Worm (Caenorhabditis elegans) whole organism, L3 larva: ENCODE results near the gene let-4.

Source experiments
- R02D3.7 ChIP-seq: fragments of 150-350 bp; optimal IDR thresholded peaks from 2 replicates; lab custom pipeline; 2014; ENCODE audit warnings: missing biosample characterization, missing genetic modification characterization
- ZK546.5 ChIP-seq: sonication (generic microtip); optimal IDR thresholded peaks from 2 replicates; lab custom pipeline; 2017; ENCODE audit warnings: missing biosample characterization, missing genetic modification characterization
- aly-2 ChIP-seq: fragments of 150-350 bp; optimal IDR thresholded peaks from 2 replicates; lab custom pipeline; 2014; ENCODE audit warnings: missing biosample characterization, missing genetic modification characterization
- ama-1 ChIP-seq: fragments of 150-350 bp; optimal IDR thresholded peaks from 2 replicates; lab custom pipeline; 2018
- ceh-16 ChIP-seq: sonication (generic microtip); optimal IDR thresholded peaks from 2 replicates; lab custom pipeline; 2017; ENCODE audit warnings: missing biosample characterization, missing genetic modification characterization
- ceh-28 ChIP-seq: fragments of 150-350 bp; optimal IDR thresholded peaks from 2 replicates; lab custom pipeline; 2014; ENCODE audit warnings: missing biosample characterization, missing genetic modification reagents, missing genetic modification characterization
- ceh-82 ChIP-seq: fragments of 150-350 bp; optimal IDR thresholded peaks from 2 replicates; lab custom pipeline; 2014; ENCODE audit warnings: missing biosample characterization, missing genetic modification characterization
- ceh-9 ChIP-seq: sonication (generic microtip); optimal IDR thresholded peaks from 2 replicates; lab custom pipeline; 2018; ENCODE audit warnings: missing biosample characterization, missing genetic modification characterization
- daf-12 ChIP-seq: fragments of 150-350 bp; optimal IDR thresholded peaks from 2 replicates; lab custom pipeline; 2014; ENCODE audit warnings: missing biosample characterization, missing genetic modification reagents, missing genetic modification characterization
- egl-27 ChIP-seq: sonication (generic microtip); optimal IDR thresholded peaks from 4 replicates; lab custom pipeline; 2017; ENCODE audit warnings: missing biosample characterization, missing genetic modification reagents, missing genetic modification characterization
- egl-5 ChIP-seq: fragments of 150-350 bp; optimal IDR thresholded peaks from 2 replicates; lab custom pipeline; 2017; ENCODE audit warnings: missing biosample characterization, missing genetic modification reagents, missing genetic modification characterization, inconsistent platforms
- elt-1 ChIP-seq: fragments of 150-350 bp; optimal IDR thresholded peaks from 2 replicates; lab custom pipeline; 2014; ENCODE audit warnings: missing biosample characterization, missing genetic modification characterization
- elt-3 ChIP-seq, 3 experiments: fragments of 150-350 bp in 1 of 3; sonication (generic microtip) in 2 of 3; optimal IDR thresholded peaks; 2 replicates in 2 of 3; 4 replicates in 1 of 3; lab custom pipeline; 2014 to 2017; ENCODE audit warnings: missing biosample characterization in 3 of 3, missing genetic modification characterization in 3 of 3
- eor-1 ChIP-seq, 2 experiments: fragments of 150-350 bp; optimal IDR thresholded peaks; 2 replicates each; lab custom pipeline; 2014 to 2018; ENCODE audit warnings: missing biosample characterization in 2 of 2, missing genetic modification characterization in 2 of 2
- fkh-10 ChIP-seq: sonication (generic microtip); optimal IDR thresholded peaks from 2 replicates; lab custom pipeline; 2017; ENCODE audit warnings: missing biosample characterization, missing genetic modification reagents, missing genetic modification characterization
- fkh-2 ChIP-seq: fragments of 150-350 bp; optimal IDR thresholded peaks from 2 replicates; lab custom pipeline; 2014; ENCODE audit warnings: missing biosample characterization, missing genetic modification reagents, missing genetic modification characterization
- fos-1 ChIP-seq: fragments of 150-350 bp; optimal IDR thresholded peaks from 2 replicates; lab custom pipeline; 2014; ENCODE audit warnings: missing biosample characterization, missing genetic modification characterization
- hmg-11 ChIP-seq: sonication (generic microtip); optimal IDR thresholded peaks from 2 replicates; lab custom pipeline; 2016; ENCODE audit warnings: missing genetic modification characterization, missing compliant biosample characterization
- jun-1 ChIP-seq: fragments of 150-350 bp; optimal IDR thresholded peaks from 2 replicates; lab custom pipeline; 2014; ENCODE audit warnings: missing biosample characterization, missing genetic modification reagents, missing genetic modification characterization
- lin-15B ChIP-seq: fragments of 150-350 bp; optimal IDR thresholded peaks from 2 replicates; lab custom pipeline; 2014; ENCODE audit warnings: missing biosample characterization, missing genetic modification characterization
- lin-39 ChIP-seq: fragments of 150-350 bp; optimal IDR thresholded peaks from 2 replicates; lab custom pipeline; 2018; ENCODE audit warnings: missing biosample characterization, missing genetic modification reagents, missing genetic modification characterization
- lsy-12 ChIP-seq: sonication (generic microtip); optimal IDR thresholded peaks from 2 replicates; lab custom pipeline; 2016; ENCODE audit warnings: mild to moderate bottlenecking, missing genetic modification characterization, missing compliant biosample characterization
- mdl-1 ChIP-seq: fragments of 150-350 bp; optimal IDR thresholded peaks from 2 replicates; lab custom pipeline; 2014; ENCODE audit warnings: missing biosample characterization, missing genetic modification characterization
- mml-1 ChIP-seq: fragments of 150-350 bp; sonication (generic microtip); optimal IDR thresholded peaks from 3 replicates; lab custom pipeline; 2014; ENCODE audit warnings: missing biosample characterization, missing genetic modification characterization
- nfya-1 ChIP-seq: sonication (generic microtip); optimal IDR thresholded peaks from 2 replicates; lab custom pipeline; 2017; ENCODE audit warnings: missing genetic modification characterization, mild to moderate bottlenecking, missing compliant biosample characterization, antibody characterized with exemption, moderate library complexity; ENCODE audit not compliant: insufficient read depth
- nhr-11 ChIP-seq: fragments of 150-350 bp; optimal IDR thresholded peaks from 2 replicates; lab custom pipeline; 2014; ENCODE audit warnings: missing biosample characterization, missing genetic modification characterization
- nhr-12 ChIP-seq: fragments of 150-350 bp; optimal IDR thresholded peaks from 2 replicates; lab custom pipeline; 2014; ENCODE audit warnings: missing biosample characterization, missing genetic modification characterization
- nhr-23 ChIP-seq: fragments of 150-350 bp; optimal IDR thresholded peaks from 2 replicates; lab custom pipeline; 2014; ENCODE audit warnings: missing biosample characterization, missing genetic modification reagents, missing genetic modification characterization
- nhr-25 ChIP-seq: sonication (generic microtip); optimal IDR thresholded peaks from 2 replicates; lab custom pipeline; 2017; ENCODE audit warnings: missing biosample characterization, missing genetic modification characterization
- nhr-28 ChIP-seq: fragments of 150-350 bp; optimal IDR thresholded peaks from 2 replicates; lab custom pipeline; 2014; ENCODE audit warnings: missing biosample characterization, missing genetic modification characterization
- nhr-43 ChIP-seq: sonication (generic microtip); optimal IDR thresholded peaks from 2 replicates; lab custom pipeline; 2016; ENCODE audit warnings: mild to moderate bottlenecking, missing genetic modification characterization, missing compliant biosample characterization; ENCODE audit not compliant: poor library complexity, severe bottlenecking
- nhr-67 ChIP-seq: fragments of 150-350 bp; optimal IDR thresholded peaks from 2 replicates; lab custom pipeline; 2014; ENCODE audit warnings: missing biosample characterization, missing genetic modification characterization
- nhr-76 ChIP-seq: fragments of 150-350 bp; sonication (generic microtip); optimal IDR thresholded peaks from 5 replicates; lab custom pipeline; 2014; ENCODE audit warnings: missing biosample characterization, missing genetic modification characterization
- nhr-77 ChIP-seq: fragments of 150-350 bp; optimal IDR thresholded peaks from 2 replicates; lab custom pipeline; 2014; ENCODE audit warnings: missing biosample characterization, missing genetic modification characterization
- pqm-1 ChIP-seq: fragments of 150-350 bp; optimal IDR thresholded peaks from 2 replicates; lab custom pipeline; 2017; ENCODE audit warnings: missing biosample characterization, missing genetic modification characterization, inconsistent platforms
- sea-2 ChIP-seq: fragments of 150-350 bp; sonication (generic microtip); optimal IDR thresholded peaks from 4 replicates; lab custom pipeline; 2014; ENCODE audit warnings: missing biosample characterization, missing genetic modification reagents, missing genetic modification characterization
- skn-1 ChIP-seq: fragments of 150-350 bp; optimal IDR thresholded peaks from 2 replicates; lab custom pipeline; 2014; ENCODE audit warnings: missing biosample characterization, missing genetic modification characterization
- snpc-4 ChIP-seq: fragments of 150-350 bp; optimal IDR thresholded peaks from 2 replicates; lab custom pipeline; 2014; ENCODE audit warnings: missing biosample characterization, missing genetic modification characterization
- tbx-2 ChIP-seq: sonication (generic microtip); optimal IDR thresholded peaks from 2 replicates; lab custom pipeline; 2016; ENCODE audit warnings: mild to moderate bottlenecking, missing genetic modification characterization, missing compliant biosample characterization
- unc-39 ChIP-seq: sonication (generic microtip); optimal IDR thresholded peaks from 4 replicates; lab custom pipeline; 2017; ENCODE audit warnings: missing biosample characterization, missing genetic modification characterization
- unc-62 ChIP-seq: fragments of 150-350 bp; sonication (generic microtip); optimal IDR thresholded peaks from 4 replicates; lab custom pipeline; 2014; ENCODE audit warnings: missing biosample characterization, missing genetic modification reagents, missing genetic modification characterization
- zag-1 ChIP-seq: fragments of 150-350 bp; optimal IDR thresholded peaks from 2 replicates; lab custom pipeline; 2014; ENCODE audit warnings: missing biosample characterization, missing genetic modification characterization
- ztf-11 ChIP-seq: fragments of 150-350 bp; optimal IDR thresholded peaks from 2 replicates; lab custom pipeline; 2014; ENCODE audit warnings: missing biosample characterization, missing genetic modification characterization
- ztf-4 ChIP-seq: fragments of 150-350 bp; optimal IDR thresholded peaks from 2 replicates; lab custom pipeline; 2014; ENCODE audit warnings: missing biosample characterization, missing genetic modification characterization

The let-4 gene

ce11 chrX:14593206-14593605 lies 15.5 kb downstream of the let-4 start:
- TF ChIP-seq elt-3 (tag; optimal IDR thresholded peaks at IDR 0.05; lab: Kevin White, UChicago) (no peak), fkh-10 (GFP tag; lab: Kevin White, UChicago) (peak; percentile 91)

ce11 chrX:14594825-14595224 lies 17.1 kb downstream of the let-4 start, which contains the start of gene C44H4.8:
Gene C44H4.8, plus strand, starts transcription at chrX:14595125.
- TF ChIP-seq nhr-67 (tag; lab: Kevin White, UChicago) (no peak), elt-1 (tag; lab: Kevin White, UChicago) (no peak), skn-1 (tag; lab: Kevin White, UChicago) (no peak), fkh-2 (tag; lab: Kevin White, UChicago) (no peak), zag-1 (no peak), ama-1 (lab: Kevin White, UChicago) (no peak), mml-1 (tag; lab: Kevin White, UChicago) (no peak), unc-62 (no peak), fkh-10 (GFP tag; lab: Kevin White, UChicago) (no peak), elt-3 (tag; optimal IDR thresholded peaks at IDR 0.05; lab: Kevin White, UChicago) (no peak), nhr-11 (tag; lab: Kevin White, UChicago) (no peak), nhr-23 (tag; lab: Kevin White, UChicago) (no peak), nhr-12 (no peak), nhr-76 (tag; lab: Kevin White, UChicago) (no peak), jun-1 (tag; lab: Kevin White, UChicago) (no peak), snpc-4 (tag; lab: Kevin White, UChicago) (no peak), nhr-77 (tag; lab: Kevin White, UChicago) (no peak), egl-27 (tag; lab: Kevin White, UChicago) (no peak), ceh-9 (tag; lab: Kevin White, UChicago) (no peak)

- TF ChIP-seq ceh-82 (tag; lab: Kevin White, UChicago) (no peak), elt-1 (tag; lab: Kevin White, UChicago) (no peak), ZK546.5 (tag; lab: Kevin White, UChicago) (no peak), nhr-28 (tag; lab: Kevin White, UChicago) (no peak), lsy-12 (tag; lab: Kevin White, UChicago) (no peak), R02D3.7 (no peak), lin-39 (no peak)
Measured at ce11 chrX:14599245-14599644, 21.5 kb downstream of the let-4 start, which contains the start of gene C44H4.6. Gene C44H4.6, minus strand, starts transcription at chrX:14599345.

- TF ChIP-seq hmg-11 (tag; lab: Kevin White, UChicago) (peak; percentile 93), fkh-10 (GFP tag; lab: Kevin White, UChicago) (no peak), snpc-4 (tag; lab: Kevin White, UChicago) (peak; percentile 86), lin-39 (peak; percentile 81), ZK546.5 (tag; lab: Kevin White, UChicago) (no peak), mdl-1 (peak; percentile 80), nfya-1 (peak; percentile 92), ceh-16 (peak; percentile 6), fos-1 (tag; lab: Kevin White, UChicago) (peak; percentile 17), nhr-25 (tag; lab: Kevin White, UChicago) (peak; percentile 95), egl-27 (tag; lab: Kevin White, UChicago) (peak; percentile 66), lsy-12 (tag; lab: Kevin White, UChicago) (no peak), unc-39 (tag; lab: Kevin White, UChicago) (no peak), pqm-1 (tag; lab: Kevin White, UChicago) (peak; percentile 44), aly-2 (no peak), elt-3 (tag; optimal IDR thresholded peaks at IDR 0.05; lab: Kevin White, UChicago) (no peak), mml-1 (tag; lab: Kevin White, UChicago) (no peak), egl-5 (tag; lab: Kevin White, UChicago) (peak; percentile 79), daf-12 (no peak), ztf-4 (tag; lab: Kevin White, UChicago) (peak; percentile 8), zag-1 (no peak), ceh-28 (tag; lab: Kevin White, UChicago) (peak; percentile 79), skn-1 (tag; lab: Kevin White, UChicago) (no peak), nhr-67 (tag; lab: Kevin White, UChicago) (no peak), nhr-23 (tag; lab: Kevin White, UChicago) (peak; percentile 77), nhr-11 (tag; lab: Kevin White, UChicago) (no peak), ztf-11 (tag; lab: Kevin White, UChicago) (no peak), nhr-77 (tag; lab: Kevin White, UChicago) (no peak), nhr-76 (tag; lab: Kevin White, UChicago) (no peak), lin-15B (peak; percentile 52), ceh-9 (tag; lab: Kevin White, UChicago) (no peak), R02D3.7 (no peak), nhr-43 (tag; lab: Kevin White, UChicago) (no peak), fkh-2 (tag; lab: Kevin White, UChicago) (no peak), tbx-2 (tag; lab: Kevin White, UChicago) (no peak), sea-2 (GFP tag; lab: Kevin White, UChicago) (peak; percentile 45), elt-1 (tag; lab: Kevin White, UChicago) (no peak), nhr-12 (no peak), ceh-82 (tag; lab: Kevin White, UChicago) (no peak), nhr-28 (tag; lab: Kevin White, UChicago) (no peak), eor-1 (tag; optimal IDR thresholded peaks at IDR 0.05; lab: Kevin White, UChicago) (no peak), ama-1 (lab: Kevin White, UChicago) (peak; percentile 17)
Measured at ce11 chrX:14602676-14603075, 24.9 kb downstream of the let-4 start, which contains the start of gene eor-2. Gene eor-2, plus strand, starts transcription at chrX:14603017.
